Fruit fly (Drosophila melanogaster): Measurements from ENCODE around the gene obst-F.

DNA sequence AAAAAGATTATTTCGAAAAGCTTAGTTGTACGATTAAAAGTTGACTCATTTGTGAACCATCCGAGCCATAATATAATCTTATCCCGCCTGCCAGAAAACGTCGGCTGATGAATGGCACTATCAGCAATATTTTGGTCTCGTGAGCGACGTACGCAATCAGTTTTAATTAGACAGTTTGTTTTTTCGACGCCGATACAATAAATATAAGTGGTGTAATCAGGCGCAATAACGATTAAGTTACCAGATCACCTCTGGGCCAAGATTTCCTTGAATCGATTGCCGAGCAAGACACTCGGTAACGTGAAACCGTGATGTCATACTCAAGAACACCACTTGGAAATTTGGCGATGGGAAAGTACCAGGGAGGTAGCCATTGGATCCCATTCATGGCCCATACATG is 7.7 kb upstream of the obst-F start:
- TF ChIP-seq fd96Ca (GFP tag; IDR thresholded peaks at IDR 0.05), result no peak
- TF ChIP-seq Snoo (tag; optimal IDR thresholded peaks at IDR 0.05), result no peak
- no peak for TF ChIP-seq CG13204 (GFP tag; optimal IDR thresholded peaks at IDR 0.05)
- TF ChIP-seq CG17806 (tag; optimal IDR thresholded peaks at IDR 0.05), result no peak
